1 fruit fly cellular context compared by ENCODE assay signal in the genomic region with DNA sequence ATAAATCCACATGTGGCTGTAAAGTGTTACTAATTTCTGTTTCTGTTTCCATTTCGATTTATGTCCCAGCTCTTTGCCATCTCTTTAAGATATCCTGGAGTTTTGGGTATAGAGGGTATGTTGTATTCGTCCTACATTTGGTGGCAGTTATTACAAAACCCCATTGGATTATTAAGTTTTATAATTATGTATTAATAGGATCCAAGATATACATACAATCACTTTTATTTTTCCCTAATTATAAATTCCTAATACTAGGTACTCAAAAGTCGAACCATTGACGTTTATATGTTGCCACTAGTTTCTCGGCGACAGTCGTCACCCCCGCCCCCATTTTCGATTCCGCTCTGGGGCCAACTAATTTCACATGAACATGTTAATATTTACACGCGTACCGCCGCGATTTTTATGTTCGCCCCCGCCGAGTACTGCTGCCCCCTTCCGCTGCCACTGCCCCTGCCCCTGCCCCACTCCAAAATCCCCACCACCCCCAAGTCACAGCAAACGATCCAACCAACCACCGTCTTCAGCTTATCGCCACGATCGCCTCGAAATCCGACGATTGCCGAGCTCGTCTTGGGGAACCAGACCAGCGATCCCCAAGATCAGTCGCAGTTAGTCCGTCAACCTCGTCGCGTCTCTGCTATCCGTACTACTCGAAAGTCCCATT.
TF ChIP-seq lines count a peak whose summit lies in the region.

TSS of gene Sox100B (plus strand) at position 601 of the 670 bp plus-strand sequence.

TF ChIP-seq in whole organism, embryonic, 481 proteins besides CTCF, POLR2A, EP300 and RAD21 (continued from another document and continues in another):
- TF ChIP-seq CG4707 (GFP tag; optimal IDR thresholded peaks at IDR 0.05; lab: Kevin White, UChicago) (no peak), Optix (GFP tag; IDR thresholded peaks at IDR 0.05; lab: Robert Waterston, UW) (peak; percentile 49; the same call in 2 of the 3 replicates), caup (GFP tag; optimal IDR thresholded peaks at IDR 0.05; lab: Kevin White, UChicago; ENCODE audit: severe bottlenecking) (no peak), CG12942 (GFP tag; optimal IDR thresholded peaks at IDR 0.05; lab: Kevin White, UChicago) (peak; percentile 22), CG14860 (GFP tag; IDR thresholded peaks at IDR 0.05; lab: Robert Waterston, UW; ENCODE audit: partially characterized antibody) (no peak), gsb (GFP tag; IDR thresholded peaks at IDR 0.05; lab: Robert Waterston, UW) (no peak), B-H1 (GFP tag; IDR thresholded peaks at IDR 0.05; lab: Robert Waterston, UW) (0 out of 3 replicates have a peak, but pooled peaks have one; percentile 38), CG15011 (GFP tag; optimal IDR thresholded peaks at IDR 0.05; lab: Kevin White, UChicago) (peak; percentile 2), Max (GFP tag; optimal IDR thresholded peaks at IDR 0.05; lab: Kevin White, UChicago) (peak; percentile 33), toy (GFP tag; IDR thresholded peaks at IDR 0.05; lab: Robert Waterston, UW) (0 out of 2 replicates have a peak, but pooled peaks have one; percentile 43), CG30431 (GFP tag; optimal IDR thresholded peaks at IDR 0.05; lab: Kevin White, UChicago) (peak; percentile 43), Neu2 (GFP tag; optimal IDR thresholded peaks at IDR 0.05; lab: Kevin White, UChicago; ENCODE audit: borderline replicate concordance) (no peak), knrl (GFP tag; IDR thresholded peaks at IDR 0.05; lab: Robert Waterston, UW; ENCODE audit: partially characterized antibody) (no peak), Lpt (GFP tag; optimal IDR thresholded peaks at IDR 0.05; lab: Kevin White, UChicago) (no peak), onecut (GFP tag; IDR thresholded peaks at IDR 0.05; lab: Robert Waterston, UW) (peak; percentile 43; the same call in 1 of the 2 replicates), bbx (GFP tag; IDR thresholded peaks at IDR 0.05; lab: Robert Waterston, UW; ENCODE audit: partially characterized antibody) (no peak), bsh (GFP tag; optimal IDR thresholded peaks at IDR 0.05; lab: Kevin White, UChicago) (peak in 1 of 2 experiments; percentile 84), HmgZ (tag; optimal IDR thresholded peaks at IDR 0.05; lab: Kevin White, UChicago) (no peak), hbn (GFP tag; IDR thresholded peaks at IDR 0.05; lab: Robert Waterston, UW; ENCODE audit: partially characterized antibody) (no peak), CG7928 (GFP tag; optimal IDR thresholded peaks at IDR 0.05; lab: Kevin White, UChicago) (no peak), aop (GFP tag; IDR thresholded peaks at IDR 0.05; lab: Robert Waterston, UW) (no peak), slbo (GFP tag; IDR thresholded peaks at IDR 0.05; lab: Robert Waterston, UW) (peak; percentile 57), unc-4 (GFP tag; IDR thresholded peaks at IDR 0.05; lab: Robert Waterston, UW; ENCODE audit: partially characterized antibody) (no peak), sob (GFP tag; IDR thresholded peaks at IDR 0.05; lab: Robert Waterston, UW) (peak; percentile 72; the same call in 1 of the 2 replicates), Ssrp (tag; optimal IDR thresholded peaks at IDR 0.05; lab: Kevin White, UChicago) (peak; percentile 81), Rfx (GFP tag; IDR thresholded peaks at IDR 0.05; lab: Robert Waterston, UW) (no peak; the same call in 1 of the 2 replicates), CG8359 (GFP tag; optimal IDR thresholded peaks at IDR 0.05; lab: Kevin White, UChicago; ENCODE audit: borderline replicate concordance) (peak; percentile 23), Xrp1 (GFP tag; IDR thresholded peaks at IDR 0.05; lab: Robert Waterston, UW) (peak; percentile 91), wek (GFP tag; optimal IDR thresholded peaks at IDR 0.05; lab: Kevin White, UChicago) (no peak), CG11560 (tag; IDR thresholded peaks at IDR 0.05; lab: Robert Waterston, UW) (no peak), CG10565 (GFP tag; optimal IDR thresholded peaks at IDR 0.05; lab: Kevin White, UChicago) (no peak), fru (optimal IDR thresholded peaks at IDR 0.05; lab: Kevin White, UChicago) (no peak), bowl (GFP tag; IDR thresholded peaks at IDR 0.05; lab: Robert Waterston, UW) (no peak), lilli (GFP tag; optimal IDR thresholded peaks at IDR 0.05; lab: Kevin White, UChicago) (peak; percentile 31), lbe (GFP tag; optimal IDR thresholded peaks at IDR 0.05; lab: Kevin White, UChicago) (no peak), CG4820 (GFP tag; optimal IDR thresholded peaks at IDR 0.05; lab: Kevin White, UChicago) (peak; percentile 51), CG7745 (tag; optimal IDR thresholded peaks at IDR 0.05; lab: Kevin White, UChicago) (no peak), Six4 (GFP tag; optimal IDR thresholded peaks at IDR 0.05; lab: Kevin White, UChicago) (peak; percentile 32), CG2199 (GFP tag; IDR thresholded peaks at IDR 0.05; lab: Robert Waterston, UW) (peak; percentile 15; the same call in 1 of the 3 replicates), emc (GFP tag; optimal IDR thresholded peaks at IDR 0.05; lab: Kevin White, UChicago) (no peak), nerfin-1 (tag; optimal IDR thresholded peaks at IDR 0.05; lab: Kevin White, UChicago) (peak; percentile 52), dm (GFP tag; optimal IDR thresholded peaks at IDR 0.05; lab: Kevin White, UChicago) (no peak), Opbp (GFP tag; IDR thresholded peaks at IDR 0.05; lab: Robert Waterston, UW; ENCODE audit: partially characterized antibody) (no peak), CG30020 (tag; optimal IDR thresholded peaks at IDR 0.05; lab: Kevin White, UChicago) (no peak), NK7.1 (GFP tag; optimal IDR thresholded peaks at IDR 0.05; lab: Kevin White, UChicago) (no peak), CG2712 (tag; optimal IDR thresholded peaks at IDR 0.05; lab: Kevin White, UChicago) (peak; percentile 89), CG8290 (GFP tag; optimal IDR thresholded peaks at IDR 0.05; lab: Kevin White, UChicago) (peak; percentile 23), CG8290 (tag; optimal IDR thresholded peaks at IDR 0.05; lab: Kevin White, UChicago) (no peak), unpg (GFP tag; optimal IDR thresholded peaks at IDR 0.05; lab: Kevin White, UChicago) (peak; percentile 72), CG10979 (tag; optimal IDR thresholded peaks at IDR 0.05; lab: Kevin White, UChicago) (peak; percentile 87), CG11093 (GFP tag; IDR thresholded peaks at IDR 0.05; lab: Robert Waterston, UW) (0 out of 3 replicates have a peak, but pooled peaks have one; percentile 49), gem (tag; optimal IDR thresholded peaks at IDR 0.05; lab: Kevin White, UChicago) (peak; percentile 86), Trl (optimal IDR thresholded peaks at IDR 0.05; lab: Kevin White, UChicago) (no peak), Trl (GFP tag; optimal IDR thresholded peaks at IDR 0.05; lab: Kevin White, UChicago) (no peak), CG6175 (GFP tag; IDR thresholded peaks at IDR 0.05; lab: Robert Waterston, UW) (no peak), CG9437 (GFP tag; optimal IDR thresholded peaks at IDR 0.05; lab: Kevin White, UChicago) (peak; percentile 17), CG14965 (GFP tag; optimal IDR thresholded peaks at IDR 0.05; lab: Kevin White, UChicago; ENCODE audit: borderline replicate concordance) (no peak), B-H2 (GFP tag; optimal IDR thresholded peaks at IDR 0.05; lab: Kevin White, UChicago) (no peak), Gsc (GFP tag; IDR thresholded peaks at IDR 0.05; lab: Robert Waterston, UW) (peak; percentile 48; the same call in 1 of the 2 replicates), z (GFP tag; IDR thresholded peaks at IDR 0.05; lab: Robert Waterston, UW) (no peak), crp (GFP tag; optimal IDR thresholded peaks at IDR 0.05; lab: Kevin White, UChicago) (no peak), Mes4 (GFP tag; optimal IDR thresholded peaks at IDR 0.05; lab: Kevin White, UChicago) (no peak), Ets65A (GFP tag; lab: Kevin White, UChicago) (no peak), CG1529 (GFP tag; optimal IDR thresholded peaks at IDR 0.05; lab: Kevin White, UChicago) (peak; percentile 59), seq (GFP tag; IDR thresholded peaks at IDR 0.05; lab: Robert Waterston, UW) (no peak), zf30C (GFP tag; optimal IDR thresholded peaks at IDR 0.05; lab: Kevin White, UChicago) (no peak), Atf-2 (GFP tag; optimal IDR thresholded peaks at IDR 0.05; lab: Kevin White, UChicago) (peak; percentile 21), Dref (GFP tag; IDR thresholded peaks at IDR 0.05; lab: Robert Waterston, UW) (no peak), CG18599 (GFP tag; optimal IDR thresholded peaks at IDR 0.05; lab: Kevin White, UChicago) (peak; percentile 18), CG18262 (tag; optimal IDR thresholded peaks at IDR 0.05; lab: Kevin White, UChicago) (peak; percentile 89), Jarid2 (GFP tag; optimal IDR thresholded peaks at IDR 0.05; lab: Kevin White, UChicago) (peak; percentile 14), pb (GFP tag; optimal IDR thresholded peaks at IDR 0.05; lab: Kevin White, UChicago) (no peak), Lhr (GFP tag; optimal IDR thresholded peaks at IDR 0.05; lab: Kevin White, UChicago) (peak; percentile 29), CG32532 (GFP tag; IDR thresholded peaks at IDR 0.05; lab: Robert Waterston, UW) (peak; percentile 29; the same call in 1 of the 2 replicates), CG9797 (GFP tag; optimal IDR thresholded peaks at IDR 0.05; lab: Kevin White, UChicago) (no peak), CG17359 (tag; optimal IDR thresholded peaks at IDR 0.05; lab: Kevin White, UChicago) (peak; percentile 56), lmd (GFP tag; IDR thresholded peaks at IDR 0.05; lab: Robert Waterston, UW) (peak; percentile 70), twi (tag; optimal IDR thresholded peaks at IDR 0.05; lab: Kevin White, UChicago) (peak; percentile 76), Ptx1 (GFP tag; IDR thresholded peaks at IDR 0.05; lab: Robert Waterston, UW) (peak; percentile 73), CG16813 (GFP tag; IDR thresholded peaks at IDR 0.05; lab: Robert Waterston, UW; ENCODE audit: partially characterized antibody) (no peak), sr (GFP tag; IDR thresholded peaks at IDR 0.05; lab: Robert Waterston, UW) (no peak), CG33557 (GFP tag; optimal IDR thresholded peaks at IDR 0.05; lab: Kevin White, UChicago) (peak; percentile 87), D (optimal IDR thresholded peaks at IDR 0.05; lab: Kevin White, UChicago) (no peak), D (GFP tag; optimal IDR thresholded peaks at IDR 0.05; lab: Kevin White, UChicago) (peak; percentile 72), phol (tag; optimal IDR thresholded peaks at IDR 0.05; lab: Kevin White, UChicago) (peak; percentile 83), ftz-f1 (GFP tag; optimal IDR thresholded peaks at IDR 0.05; lab: Kevin White, UChicago) (no peak), Deaf1 (tag; optimal IDR thresholded peaks at IDR 0.05; lab: Kevin White, UChicago) (peak; percentile 86), grn (GFP tag; optimal IDR thresholded peaks at IDR 0.05; lab: Kevin White, UChicago) (no peak), Rx (GFP tag; IDR thresholded peaks at IDR 0.05; lab: Robert Waterston, UW) (peak; percentile 42; the same call in 1 of the 2 replicates), klu (GFP tag; IDR thresholded peaks at IDR 0.05; lab: Robert Waterston, UW) (no peak), Bgb (GFP tag; IDR thresholded peaks at IDR 0.05; lab: Robert Waterston, UW; ENCODE audit: partially characterized antibody) (no peak), MTF-1 (GFP tag; optimal IDR thresholded peaks at IDR 0.05; lab: Kevin White, UChicago; ENCODE audit: borderline replicate concordance) (peak; percentile 2), CG3407 (GFP tag; optimal IDR thresholded peaks at IDR 0.05; lab: Kevin White, UChicago) (peak; percentile 41), CG32767 (GFP tag; IDR thresholded peaks at IDR 0.05; lab: Robert Waterston, UW) (no peak), ro (GFP tag; IDR thresholded peaks at IDR 0.05; lab: Robert Waterston, UW) (peak; percentile 63), CG34224 (GFP tag; IDR thresholded peaks at IDR 0.05; lab: Robert Waterston, UW; ENCODE audit: partially characterized antibody) (no peak), CrebB (tag; optimal IDR thresholded peaks at IDR 0.05; lab: Kevin White, UChicago) (no peak), HLHmδ (GFP tag; optimal IDR thresholded peaks at IDR 0.05; lab: Kevin White, UChicago) (no peak), CG10959 (GFP tag; IDR thresholded peaks at IDR 0.05; lab: Robert Waterston, UW) (peak; percentile 87), pum (GFP tag; optimal IDR thresholded peaks at IDR 0.05; lab: Kevin White, UChicago) (peak; percentile 18), sima (GFP tag; optimal IDR thresholded peaks at IDR 0.05; lab: Kevin White, UChicago) (no peak), usp (GFP tag; optimal IDR thresholded peaks at IDR 0.05; lab: Kevin White, UChicago) (no peak), E2f2 (GFP tag; IDR thresholded peaks at IDR 0.05; lab: Robert Waterston, UW) (peak; percentile 26; the same call in 1 of the 2 replicates), CG15601 (tag; optimal IDR thresholded peaks at IDR 0.05; lab: Kevin White, UChicago) (peak; percentile 57), Ets97D (GFP tag; optimal IDR thresholded peaks at IDR 0.05; lab: Kevin White, UChicago) (no peak), row (GFP tag; IDR thresholded peaks at IDR 0.05; lab: Robert Waterston, UW) (peak; percentile 84), ase (GFP tag; IDR thresholded peaks at IDR 0.05; lab: Robert Waterston, UW) (0 out of 3 replicates have a peak, but pooled peaks have one; percentile 31), ERR (GFP tag; optimal IDR thresholded peaks at IDR 0.05; lab: Kevin White, UChicago) (no peak), BtbVII (GFP tag; optimal IDR thresholded peaks at IDR 0.05; lab: Kevin White, UChicago) (no peak), run (tag; optimal IDR thresholded peaks at IDR 0.05; lab: Kevin White, UChicago) (no peak), CG9609 (GFP tag; optimal IDR thresholded peaks at IDR 0.05; lab: Kevin White, UChicago) (no peak), CG11398 (GFP tag; optimal IDR thresholded peaks at IDR 0.05; lab: Kevin White, UChicago) (no peak), CG10267 (tag; optimal IDR thresholded peaks at IDR 0.05; lab: Kevin White, UChicago) (peak; percentile 82), disco-r (GFP tag; optimal IDR thresholded peaks at IDR 0.05; lab: Kevin White, UChicago) (no peak), dmrt99B (tag; optimal IDR thresholded peaks at IDR 0.05; lab: Kevin White, UChicago) (peak; percentile 69), CG6689 (GFP tag; IDR thresholded peaks at IDR 0.05; lab: Robert Waterston, UW) (peak; percentile 78), CG7839 (tag; optimal IDR thresholded peaks at IDR 0.05; lab: Kevin White, UChicago) (peak; percentile 78), Dll (GFP tag; IDR thresholded peaks at IDR 0.05; lab: Robert Waterston, UW; ENCODE audit: partially characterized antibody) (no peak), ems (GFP tag; optimal IDR thresholded peaks at IDR 0.05; lab: Kevin White, UChicago) (no peak), gro (GFP tag; optimal IDR thresholded peaks at IDR 0.05; lab: Kevin White, UChicago) (no peak), dpn (GFP tag; optimal IDR thresholded peaks at IDR 0.05; lab: Kevin White, UChicago) (peak in 1 of 2 experiments; percentile 37), bigmax (GFP tag; optimal IDR thresholded peaks at IDR 0.05; lab: Kevin White, UChicago) (no peak)
